Fruit fly (Drosophila melanogaster) whole organism, embryonic: Measurements from ENCODE around the gene Scgbeta.

Source experiments
- Ada2b ChIP-seq: fragments of 200-800 bp; sonication (Bioruptor generic); IDR thresholded peaks from 2 replicates; pipeline ENCODE4 v1.3.6; 2022; ENCODE audit warnings: missing biosample characterization, missing genetic modification characterization
- CG10267 ChIP-seq: fragments of 200-800 bp; sonication (Bioruptor generic); optimal IDR thresholded peaks from 2 replicates; lab custom pipeline; 2018; ENCODE audit warnings: missing biosample characterization, mild to moderate bottlenecking, missing genetic modification characterization, moderate library complexity
- CG10565 ChIP-seq: fragments of 200-800 bp; sonication (Bioruptor generic); optimal IDR thresholded peaks from 3 replicates; lab custom pipeline; 2016; ENCODE audit warnings: missing biosample characterization, mild to moderate bottlenecking, missing genetic modification characterization
- CG11504 ChIP-seq: fragments of 200-800 bp; sonication (Bioruptor generic); optimal IDR thresholded peaks from 3 replicates; lab custom pipeline; 2019; ENCODE audit warnings: missing biosample characterization, mild to moderate bottlenecking, missing genetic modification characterization, moderate library complexity
- CG12299 ChIP-seq: fragments of 200-800 bp; sonication (Bioruptor generic); optimal IDR thresholded peaks from 2 replicates; lab custom pipeline; 2018; ENCODE audit warnings: missing biosample characterization, mild to moderate bottlenecking, missing genetic modification characterization
- CG12391 ChIP-seq: fragments of 200-800 bp; sonication (Bioruptor generic); optimal IDR thresholded peaks from 3 replicates; lab custom pipeline; 2018; ENCODE audit warnings: missing biosample characterization, mild to moderate bottlenecking, missing genetic modification characterization, moderate library complexity
- CG17359 ChIP-seq: fragments of 200-800 bp; sonication (Bioruptor generic); optimal IDR thresholded peaks from 3 replicates; lab custom pipeline; 2018; ENCODE audit warnings: missing biosample characterization, mild to moderate bottlenecking, missing genetic modification characterization, moderate library complexity
- CG18011 ChIP-seq: fragments of 200-800 bp; sonication (Bioruptor generic); optimal IDR thresholded peaks from 2 replicates; lab custom pipeline; 2017; ENCODE audit warnings: missing biosample characterization, missing genetic modification characterization, mild to moderate bottlenecking, moderate library complexity, missing genotype
- CG1832 ChIP-seq: fragments of 200-800 bp; sonication (Bioruptor generic); optimal IDR thresholded peaks from 2 replicates; lab custom pipeline; 2017; ENCODE audit warnings: missing biosample characterization, mild to moderate bottlenecking, missing genetic modification characterization, inconsistent platforms
- CG31365 ChIP-seq: fragments of 200-800 bp; sonication (Bioruptor generic); optimal IDR thresholded peaks from 2 replicates; lab custom pipeline; 2018; ENCODE audit warnings: missing biosample characterization, mild to moderate bottlenecking, missing genetic modification characterization
- CG3163 ChIP-seq: fragments of 200-800 bp; sonication (Bioruptor generic); optimal IDR thresholded peaks from 3 replicates; lab custom pipeline; 2016; ENCODE audit warnings: missing biosample characterization, missing genetic modification characterization
- CG32767 ChIP-seq: fragments of 200-800 bp; sonication (Bioruptor generic); IDR thresholded peaks from 2 replicates; pipeline ENCODE4 v1.3.6; 2022; ENCODE audit warnings: missing biosample characterization, missing genetic modification characterization
- CG4854 ChIP-seq: fragments of 200-800 bp; sonication (Bioruptor generic); optimal IDR thresholded peaks from 2 replicates; lab custom pipeline; 2016; ENCODE audit warnings: missing biosample characterization, missing genetic modification characterization, inconsistent platforms
- CG6765 ChIP-seq: fragments of 200-800 bp; sonication (Bioruptor generic); optimal IDR thresholded peaks from 3 replicates; lab custom pipeline; 2017; ENCODE audit warnings: missing biosample characterization, mild to moderate bottlenecking, missing genetic modification characterization
- CG7271 ChIP-seq: fragments of 200-800 bp; sonication (Bioruptor generic); optimal IDR thresholded peaks from 2 replicates; lab custom pipeline; 2018; ENCODE audit warnings: missing biosample characterization, mild to moderate bottlenecking, missing genetic modification characterization, moderate library complexity
- CG7357 ChIP-seq: fragments of 200-800 bp; sonication (Bioruptor generic); IDR thresholded peaks from 3 replicates; pipeline ENCODE4 v1.3.6; 2022; ENCODE audit warnings: missing biosample characterization, missing genetic modification characterization
- CG7839 ChIP-seq: fragments of 200-800 bp; sonication (Bioruptor generic); optimal IDR thresholded peaks from 3 replicates; lab custom pipeline; 2018; ENCODE audit warnings: missing biosample characterization, mild to moderate bottlenecking, missing genetic modification characterization, moderate library complexity
- CG7928 ChIP-seq: fragments of 200-800 bp; sonication (Bioruptor generic); optimal IDR thresholded peaks from 2 replicates; lab custom pipeline; 2017; ENCODE audit warnings: missing biosample characterization, mild to moderate bottlenecking, missing genetic modification characterization
- CG9797 ChIP-seq: fragments of 200-800 bp; sonication (Bioruptor generic); optimal IDR thresholded peaks from 3 replicates; lab custom pipeline; 2018; ENCODE audit warnings: missing biosample characterization, mild to moderate bottlenecking, missing genetic modification characterization
- CG9817 ChIP-seq: fragments of 200-800 bp; sonication (Bioruptor generic); optimal IDR thresholded peaks from 2 replicates; lab custom pipeline; 2018; ENCODE audit warnings: missing biosample characterization, mild to moderate bottlenecking, missing genetic modification characterization, moderate library complexity
- CkIIα-i1 ChIP-seq: fragments of 200-800 bp; sonication (Bioruptor generic); IDR thresholded peaks from 2 replicates; pipeline ENCODE4 v1.3.6; 2022; ENCODE audit warnings: missing biosample characterization, missing genetic modification characterization
- Drgx ChIP-seq: fragments of 200-800 bp; sonication (Bioruptor generic); IDR thresholded peaks from 2 replicates; pipeline ENCODE4 v1.3.6; 2022; ENCODE audit warnings: missing biosample characterization, missing genetic modification characterization
- E2f2 ChIP-seq: fragments of 200-800 bp; sonication (Bioruptor generic); IDR thresholded peaks from 2 replicates; pipeline ENCODE4 v1.3.6; 2022; ENCODE audit warnings: missing biosample characterization, missing genetic modification characterization
- Ets65A ChIP-seq: fragments of 200-800 bp; sonication (Bioruptor generic); peaks from one replicate; lab custom pipeline; 2016; ENCODE audit warnings: missing biosample characterization, missing genetic modification characterization
- Fer1 ChIP-seq: fragments of 200-800 bp; sonication (Bioruptor generic); optimal IDR thresholded peaks from 2 replicates; lab custom pipeline; 2017; ENCODE audit warnings: missing biosample characterization, mild to moderate bottlenecking, missing genetic modification characterization
- Med ChIP-seq: fragments of 200-800 bp; sonication (Bioruptor generic); peaks from one replicate; lab custom pipeline; 2016; ENCODE audit warnings: missing biosample characterization, missing genetic modification characterization, mild to moderate bottlenecking, inconsistent platforms, moderate library complexity
- Mes4 ChIP-seq: fragments of 200-800 bp; sonication (Bioruptor generic); optimal IDR thresholded peaks from 2 replicates; lab custom pipeline; 2016; ENCODE audit warnings: missing biosample characterization, missing genetic modification characterization
- Optix ChIP-seq: fragments of 200-800 bp; sonication (Bioruptor generic); IDR thresholded peaks from 3 replicates; pipeline ENCODE4 v1.3.6; 2022; ENCODE audit warnings: missing biosample characterization, missing genetic modification characterization
- Pdp1 ChIP-seq, 2 experiments: fragments of 200-800 bp; sonication (Bioruptor generic); optimal IDR thresholded peaks; 3 replicates each; lab custom pipeline; 2016; ENCODE audit warnings: missing biosample characterization in 2 of 2, missing genetic modification characterization in 2 of 2, mild to moderate bottlenecking in 1 of 2, moderate library complexity in 1 of 2
- Trl ChIP-seq, 3 experiments: fragments of >200 bp in 2 of 3; fragments of 200-800 bp in 1 of 3; sonication (Bioruptor generic) in 1 of 3; optimal IDR thresholded peaks; 2 replicates in 1 of 3; 3 replicates in 2 of 3; lab custom pipeline; 2016 to 2017; ENCODE audit warnings: missing biosample characterization in 1 of 3, missing genetic modification characterization in 1 of 3
- cato ChIP-seq: fragments of 200-800 bp; sonication (Bioruptor generic); optimal IDR thresholded peaks from 2 replicates; lab custom pipeline; 2016; ENCODE audit warnings: missing biosample characterization, missing genetic modification characterization, borderline replicate concordance
- chinmo ChIP-seq: fragments of 200-800 bp; sonication (Bioruptor generic); IDR thresholded peaks from 4 replicates; pipeline ENCODE4 v1.3.6; 2022; ENCODE audit warnings: missing biosample characterization, missing genetic modification characterization; ENCODE audit not compliant: partially characterized antibody
- danr ChIP-seq: fragments of 200-800 bp; sonication (Bioruptor generic); IDR thresholded peaks from 2 replicates; pipeline ENCODE4 v1.3.6; 2022; ENCODE audit warnings: missing biosample characterization, missing genetic modification characterization
- dati ChIP-seq: fragments of 200-800 bp; sonication (Bioruptor generic); IDR thresholded peaks from 2 replicates; pipeline ENCODE4 v1.3.6; 2022; ENCODE audit warnings: missing biosample characterization, missing genetic modification characterization
- dimm ChIP-seq: fragments of 200-800 bp; sonication (Bioruptor generic); IDR thresholded peaks from 2 replicates; pipeline ENCODE4 v1.3.6; 2022; ENCODE audit warnings: missing biosample characterization, missing genetic modification characterization
- gro ChIP-seq: fragments of 200-800 bp; sonication (Bioruptor generic); optimal IDR thresholded peaks from 2 replicates; lab custom pipeline; 2016; ENCODE audit warnings: missing biosample characterization, missing genetic modification characterization
- gsb-n ChIP-seq: fragments of 200-800 bp; sonication (Bioruptor generic); optimal IDR thresholded peaks from 3 replicates; lab custom pipeline; 2018; ENCODE audit warnings: missing biosample characterization, mild to moderate bottlenecking, missing genetic modification characterization
- insv ChIP-seq, 2 experiments: fragments of 200-800 bp; sonication (Bioruptor generic); optimal IDR thresholded peaks; 3 replicates each; lab custom pipeline; 2016 to 2018; ENCODE audit warnings: missing biosample characterization in 2 of 2, missing genetic modification characterization in 2 of 2
- jumu ChIP-seq: fragments of 200-800 bp; sonication (Bioruptor generic); optimal IDR thresholded peaks from 3 replicates; lab custom pipeline; 2016; ENCODE audit warnings: missing biosample characterization, missing genetic modification characterization
- kay ChIP-seq: fragments of 200-800 bp; sonication (Bioruptor generic); optimal IDR thresholded peaks from 2 replicates; lab custom pipeline; 2016; ENCODE audit warnings: missing biosample characterization, missing genetic modification characterization
- lab ChIP-seq: fragments of 200-800 bp; sonication (Bioruptor generic); optimal IDR thresholded peaks from 3 replicates; lab custom pipeline; 2017; ENCODE audit warnings: missing biosample characterization, missing genetic modification characterization, mild to moderate bottlenecking, moderate library complexity, missing genetic modification reagents
- lov ChIP-seq, 2 experiments: fragments of 200-800 bp in 1 of 2; fragments of >200 bp in 1 of 2; sonication (Bioruptor generic) in 1 of 2; IDR thresholded peaks in 1 of 2; optimal IDR thresholded peaks in 1 of 2; 2 replicates in 1 of 2; 3 replicates in 1 of 2; pipeline versions ENCODE4 v1.3.6 to Lab custom; 2017 to 2022; ENCODE audit warnings: missing biosample characterization in 1 of 2, missing genetic modification characterization in 1 of 2
- nau ChIP-seq: fragments of 200-800 bp; sonication (Bioruptor generic); optimal IDR thresholded peaks from 3 replicates; lab custom pipeline; 2017; ENCODE audit warnings: missing biosample characterization, mild to moderate bottlenecking, missing genetic modification characterization, missing genetic modification reagents
- nmo ChIP-seq: fragments of 200-800 bp; sonication (Bioruptor generic); optimal IDR thresholded peaks from 2 replicates; lab custom pipeline; 2018; ENCODE audit warnings: missing biosample characterization, mild to moderate bottlenecking, missing genetic modification characterization, moderate library complexity
- peb ChIP-seq: fragments of 200-800 bp; sonication (Bioruptor generic); IDR thresholded peaks from 2 replicates; pipeline ENCODE4 v1.3.6; 2022; ENCODE audit warnings: missing biosample characterization, missing genetic modification characterization
- ranshi ChIP-seq: fragments of 200-800 bp; sonication (Bioruptor generic); IDR thresholded peaks from 2 replicates; pipeline ENCODE4 v1.3.6; 2022; ENCODE audit warnings: missing biosample characterization, missing genetic modification characterization
- sim ChIP-seq: fragments of 200-800 bp; sonication (Bioruptor generic); IDR thresholded peaks from 2 replicates; pipeline ENCODE4 v1.3.6; 2022; ENCODE audit warnings: missing biosample characterization, missing genetic modification characterization
- so ChIP-seq: fragments of 200-800 bp; sonication (Bioruptor generic); IDR thresholded peaks from 3 replicates; pipeline ENCODE4 v1.3.6; 2022; ENCODE audit warnings: missing biosample characterization, missing genetic modification characterization
- tgo ChIP-seq: fragments of 200-800 bp; sonication (Bioruptor generic); IDR thresholded peaks from 3 replicates; pipeline ENCODE4 v1.3.6; 2022; ENCODE audit warnings: missing biosample characterization, missing genetic modification characterization
- zfh1 ChIP-seq: fragments of 200-800 bp; sonication (Bioruptor generic); IDR thresholded peaks from 3 replicates; pipeline ENCODE4 v1.3.6; 2022; ENCODE audit warnings: missing biosample characterization, missing genetic modification characterization

Gene Scgbeta

dm6 chr3R:12448889-12449314 lies 26.7 kb upstream of the Scgbeta start, which contains the start of gene CG18549 (continued):
- peak; percentile 100 for TF ChIP-seq Ets65A (GFP tag; lab: Kevin White, UChicago)
- peak; percentile 99 for TF ChIP-seq dimm (GFP tag; lab: Robert Waterston, UW)
- TF ChIP-seq CkIIα-i1 = peak; percentile 98
- TF ChIP-seq CG7839 (tag; lab: Kevin White, UChicago) = peak; percentile 100
- peak; percentile 99 for TF ChIP-seq Optix (GFP tag; lab: Robert Waterston, UW)
- peak; percentile 99 for TF ChIP-seq CG11504 (tag; lab: Kevin White, UChicago)
- TF ChIP-seq nau (GFP tag; lab: Kevin White, UChicago) = peak; percentile 100
- TF ChIP-seq CG9797 = peak; percentile 80
- TF ChIP-seq CG10267 = peak; percentile 100
- peak; percentile 100 for TF ChIP-seq Med
- TF ChIP-seq sim (GFP tag; lab: Robert Waterston, UW) = peak; percentile 100
- peak; percentile 98 for TF ChIP-seq E2f2 (GFP tag; lab: Robert Waterston, UW)
- peak; percentile 100 for TF ChIP-seq Fer1 (GFP tag; lab: Kevin White, UChicago)
- TF ChIP-seq gro (GFP tag; lab: Kevin White, UChicago) = peak; percentile 99
- TF ChIP-seq peb (GFP tag; lab: Robert Waterston, UW) = peak; percentile 100
- peak; percentile 100 for TF ChIP-seq CG17359 (tag; lab: Kevin White, UChicago)
- TF ChIP-seq CG4854 (GFP tag; lab: Kevin White, UChicago) = peak; percentile 99
- TF ChIP-seq CG12299 = peak; percentile 100
- peak; percentile 98 for TF ChIP-seq CG10565 (GFP tag; lab: Kevin White, UChicago)
- peak; percentile 85 for TF ChIP-seq CG7928
- peak; percentile 100 for TF ChIP-seq lab
- peak; percentile 100 for TF ChIP-seq so
- peak; percentile 95 for TF ChIP-seq CG31365 (tag; lab: Kevin White, UChicago)
- peak; percentile 99 for TF ChIP-seq Pdp1 (GFP tag; optimal IDR thresholded peaks at IDR 0.05; lab: Kevin White, UChicago)
- TF ChIP-seq tgo (GFP tag; lab: Robert Waterston, UW) = peak; percentile 100
- peak; percentile 99 for TF ChIP-seq CG6765 (GFP tag; lab: Kevin White, UChicago)
- peak; percentile 99 for TF ChIP-seq kay (GFP tag; lab: Kevin White, UChicago)
- peak; percentile 99 for TF ChIP-seq cato (GFP tag; lab: Kevin White, UChicago)
- no peak for TF ChIP-seq CG1832 (GFP tag; lab: Kevin White, UChicago)
- peak; percentile 100 for TF ChIP-seq danr (GFP tag; lab: Robert Waterston, UW)
- peak; percentile 100 for TF ChIP-seq CG32767 (GFP tag; lab: Robert Waterston, UW)
- peak; percentile 99 for TF ChIP-seq Mes4 (GFP tag; lab: Kevin White, UChicago)
- TF ChIP-seq Drgx = peak; percentile 100
- TF ChIP-seq CG9817 (tag; lab: Kevin White, UChicago) = peak; percentile 100
- TF ChIP-seq insv (GFP tag; optimal IDR thresholded peaks at IDR 0.05; lab: Kevin White, UChicago) = peak; percentile 74 to 86
- TF ChIP-seq gsb-n (tag; lab: Kevin White, UChicago) = peak; percentile 100
- TF ChIP-seq lov (optimal IDR thresholded peaks at IDR 0.05; lab: Kevin White, UChicago) = no peak
- peak; percentile 100 for TF ChIP-seq lov (GFP tag; IDR thresholded peaks at IDR 0.05; lab: Robert Waterston, UW)
- TF ChIP-seq ranshi (GFP tag; lab: Robert Waterston, UW) = peak; percentile 100
- peak; percentile 99 for TF ChIP-seq CG7271 (tag; lab: Kevin White, UChicago)
- TF ChIP-seq jumu = peak; percentile 99
- TF ChIP-seq nmo (GFP tag; lab: Kevin White, UChicago) = peak; percentile 100
- TF ChIP-seq zfh1 (GFP tag; lab: Robert Waterston, UW) = peak; percentile 100
- peak; percentile 100 for TF ChIP-seq Ada2b (GFP tag; lab: Robert Waterston, UW)
- peak; percentile 93 for TF ChIP-seq CG18011 (GFP tag; lab: Kevin White, UChicago)
- peak; percentile 99 for TF ChIP-seq CG7357 (GFP tag; lab: Robert Waterston, UW)
- peak; percentile 100 for TF ChIP-seq CG12391 (tag; lab: Kevin White, UChicago)
- TF ChIP-seq CG3163 (GFP tag; lab: Kevin White, UChicago) = peak; percentile 92
- TF ChIP-seq Trl (optimal IDR thresholded peaks at IDR 0.05; lab: Kevin White, UChicago) = peak; percentile 46 to 53
- peak; percentile 99 for TF ChIP-seq Trl (GFP tag; optimal IDR thresholded peaks at IDR 0.05; lab: Kevin White, UChicago)
- TF ChIP-seq chinmo (GFP tag; lab: Robert Waterston, UW) = peak; percentile 97
- TF ChIP-seq dati (GFP tag; lab: Robert Waterston, UW) = peak; percentile 99
